Fruit fly (Drosophila melanogaster): ENCODE measurements around the gene pug.

Gene pug

DNA sequence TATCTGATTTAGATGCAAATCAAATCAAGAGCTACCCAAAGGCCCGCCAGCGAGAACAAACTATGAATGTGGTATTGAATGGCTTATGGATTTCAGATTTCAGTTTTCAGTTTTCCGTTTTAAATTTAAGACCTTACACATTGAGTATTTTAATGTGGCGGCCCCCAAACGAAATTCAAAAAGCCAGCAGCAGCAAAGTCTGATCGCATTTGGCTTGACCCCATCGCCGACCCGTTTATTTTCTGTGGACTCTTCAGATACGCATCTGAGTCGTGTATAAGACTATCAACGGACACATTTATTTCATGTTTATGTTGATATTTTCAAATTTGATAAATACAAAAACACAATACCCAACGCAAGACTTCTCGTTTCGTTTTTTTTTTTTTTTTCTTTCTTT, 36.8 kb upstream of the pug start:
- no peak for TF ChIP-seq CG6276 (GFP tag; optimal IDR thresholded peaks at IDR 0.05)
- no peak for TF ChIP-seq CG11762 (GFP tag; optimal IDR thresholded peaks at IDR 0.05; ENCODE audit: insufficient read depth)
- TF ChIP-seq Hr38 (GFP tag; optimal IDR thresholded peaks at IDR 0.05), result no peak
- TF ChIP-seq dsx (GFP tag; optimal IDR thresholded peaks at IDR 0.05; ENCODE audit: poor library complexity, severe bottlenecking), result no peak
- TF ChIP-seq spab (GFP tag; optimal IDR thresholded peaks at IDR 0.05), result no peak

DNA sequence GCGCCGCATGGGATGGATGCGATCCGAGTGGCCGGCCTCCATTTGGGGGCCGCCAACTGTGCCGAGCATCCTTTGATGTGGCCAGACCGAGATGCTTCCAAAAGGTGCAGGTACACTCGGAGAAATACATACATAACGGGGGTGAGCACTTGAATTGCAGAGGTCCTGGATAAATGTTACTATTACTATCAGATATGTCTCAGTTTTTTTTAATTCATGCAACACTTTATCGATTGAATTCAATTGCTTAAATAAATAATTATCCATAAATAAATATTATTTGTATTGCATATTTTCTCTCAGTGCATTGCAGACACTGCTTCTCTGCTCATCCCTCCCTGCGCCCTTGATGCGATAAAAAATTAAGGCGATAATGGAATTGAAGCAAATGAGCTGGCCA, 35.2 kb upstream of the pug start:
- peak; percentile 67 for TF ChIP-seq acj6 (GFP tag; optimal IDR thresholded peaks at IDR 0.05)
- no peak for TF ChIP-seq fd85E (GFP tag; optimal IDR thresholded peaks at IDR 0.05)
- peak; percentile 70 for TF ChIP-seq CG3919 (GFP tag; optimal IDR thresholded peaks at IDR 0.05)
- TF ChIP-seq spab (GFP tag; optimal IDR thresholded peaks at IDR 0.05), result peak; percentile 72
- TF ChIP-seq Eip78C (GFP tag), result peak; percentile 86
- peak; percentile 27 for TF ChIP-seq net (GFP tag; optimal IDR thresholded peaks at IDR 0.05)
- TF ChIP-seq Hr39 (GFP tag; optimal IDR thresholded peaks at IDR 0.05), result peak; percentile 50
- TF ChIP-seq CG8119 (GFP tag; IDR thresholded peaks at IDR 0.05), result 0 out of 3 replicates have a peak, but pooled peaks have one; percentile 15
- no peak for TF ChIP-seq CG11294 (GFP tag; IDR thresholded peaks at IDR 0.05)
- peak; percentile 28 for TF ChIP-seq Sox102F (GFP tag; optimal IDR thresholded peaks at IDR 0.05)
- TF ChIP-seq fkh (GFP tag; optimal IDR thresholded peaks at IDR 0.05), result no peak
- TF ChIP-seq CG7368 (GFP tag; optimal IDR thresholded peaks at IDR 0.05), result no peak
- TF ChIP-seq CG4318 (GFP tag; optimal IDR thresholded peaks at IDR 0.05), result no peak
- no peak for TF ChIP-seq CG6854 (GFP tag; optimal IDR thresholded peaks at IDR 0.05)
- TF ChIP-seq Hr38 (GFP tag; optimal IDR thresholded peaks at IDR 0.05), result no peak
- TF ChIP-seq eg (GFP tag; IDR thresholded peaks at IDR 0.05), result no peak
- TF ChIP-seq salr (GFP tag; optimal IDR thresholded peaks at IDR 0.05), result peak in 1 of 2 experiments; percentile 29
- peak; percentile 16 for TF ChIP-seq Sox15 (GFP tag; optimal IDR thresholded peaks at IDR 0.05)
- TF ChIP-seq CG32006 (GFP tag; optimal IDR thresholded peaks at IDR 0.05), result peak; percentile 41
- no peak for TF ChIP-seq Gug (GFP tag; IDR thresholded peaks at IDR 0.05)
- peak; percentile 39 for TF ChIP-seq CG31627 (GFP tag; optimal IDR thresholded peaks at IDR 0.05)
- peak; percentile 69 for TF ChIP-seq CG10631 (GFP tag; optimal IDR thresholded peaks at IDR 0.05)
- peak; percentile 56 for TF ChIP-seq Smox (GFP tag; optimal IDR thresholded peaks at IDR 0.05)
- peak; percentile 14 for TF ChIP-seq Lpt (GFP tag; optimal IDR thresholded peaks at IDR 0.05)
- no peak for TF ChIP-seq CG16779 (tag; optimal IDR thresholded peaks at IDR 0.05)
- no peak for TF ChIP-seq dac (GFP tag; optimal IDR thresholded peaks at IDR 0.05)
- TF ChIP-seq CG6163 (GFP tag; IDR thresholded peaks at IDR 0.05), result peak; percentile 56; the same call in 2 of the 3 replicates
- peak; percentile 61 for TF ChIP-seq CG34406 (GFP tag; optimal IDR thresholded peaks at IDR 0.05)
- TF ChIP-seq lz (GFP tag; optimal IDR thresholded peaks at IDR 0.05), result peak; percentile 52
- peak; percentile 47 for TF ChIP-seq CG11902 (GFP tag; optimal IDR thresholded peaks at IDR 0.05)
- peak; percentile 60 for TF ChIP-seq fd59A (GFP tag; optimal IDR thresholded peaks at IDR 0.05)
- no peak for TF ChIP-seq CG6276 (GFP tag; optimal IDR thresholded peaks at IDR 0.05)
- peak; percentile 45 for TF ChIP-seq CG8632 (GFP tag; optimal IDR thresholded peaks at IDR 0.05)
- TF ChIP-seq CG15336 (GFP tag; IDR thresholded peaks at IDR 0.05), result no peak
- peak; percentile 69 for TF ChIP-seq Ets96B (tag; optimal IDR thresholded peaks at IDR 0.05)
- peak; percentile 13 for TF ChIP-seq Ets21C (GFP tag; optimal IDR thresholded peaks at IDR 0.05)
- TF ChIP-seq Met (GFP tag; optimal IDR thresholded peaks at IDR 0.05), result peak; percentile 73
- TF ChIP-seq Hr4 (GFP tag; optimal IDR thresholded peaks at IDR 0.05), result no peak
- TF ChIP-seq topi (GFP tag; optimal IDR thresholded peaks at IDR 0.05), result peak; percentile 54
- no peak for TF ChIP-seq Eip93F (GFP tag; optimal IDR thresholded peaks at IDR 0.05)
- TF ChIP-seq CG8319 (GFP tag; optimal IDR thresholded peaks at IDR 0.05), result peak; percentile 15
- peak; percentile 70 for TF ChIP-seq esn (GFP tag; optimal IDR thresholded peaks at IDR 0.05)
- TF ChIP-seq Blimp-1 (GFP tag; optimal IDR thresholded peaks at IDR 0.05), result peak; percentile 22
- peak; percentile 35 for TF ChIP-seq Sox14 (GFP tag; optimal IDR thresholded peaks at IDR 0.05)
- no peak for TF ChIP-seq CG9139 (GFP tag; optimal IDR thresholded peaks at IDR 0.05)
- TF ChIP-seq CG10669 (GFP tag; optimal IDR thresholded peaks at IDR 0.05), result peak; percentile 71
- TF ChIP-seq CG3032 (tag; optimal IDR thresholded peaks at IDR 0.05), result peak; percentile 79
- TF ChIP-seq achi (GFP tag; optimal IDR thresholded peaks at IDR 0.05), result peak; percentile 59
